Worm (Caenorhabditis elegans) whole organism, young adult: ENCODE data around the gene marb-1.

Experiments
- B0336.3 ChIP-seq: fragments of 200-800 bp; sonication (Bioruptor generic); IDR thresholded peaks from 2 replicates; pipeline ENCODE4 v1.3.6; 2022; ENCODE audit warnings: missing genetic modification characterization, missing compliant biosample characterization
- F49E8.2 ChIP-seq: sonication (generic microtip); optimal IDR thresholded peaks from 3 replicates; lab custom pipeline; 2017; ENCODE audit warnings: missing genetic modification characterization, mild to moderate bottlenecking, missing compliant biosample characterization, antibody characterized with exemption, moderate library complexity; ENCODE audit not compliant: insufficient read depth
- T07F8.4 ChIP-seq: sonication (generic microtip); optimal IDR thresholded peaks from 2 replicates; lab custom pipeline; 2016; ENCODE audit warnings: mild to moderate bottlenecking, missing genetic modification characterization, moderate library complexity, missing compliant biosample characterization
- T26A5.8 ChIP-seq: sonication (generic microtip); optimal IDR thresholded peaks from 2 replicates; lab custom pipeline; 2016; ENCODE audit warnings: missing genetic modification characterization, missing compliant biosample characterization
- bed-1 ChIP-seq: fragments of 200-800 bp; sonication (Bioruptor generic); IDR thresholded peaks from 2 replicates; pipeline ENCODE4 v1.3.6; 2022; ENCODE audit warnings: missing genetic modification reagents, missing genetic modification characterization, missing compliant biosample characterization
- ccch-3 ChIP-seq: fragments of 200-800 bp; sonication (Bioruptor generic); optimal IDR thresholded peaks from 2 replicates; lab custom pipeline; 2018; ENCODE audit warnings: mild to moderate bottlenecking, missing genetic modification characterization, missing compliant biosample characterization
- cebp-2 ChIP-seq: fragments of 200-800 bp; sonication (Bioruptor generic); IDR thresholded peaks from 2 replicates; pipeline ENCODE4 v1.3.6; 2022; ENCODE audit warnings: missing genetic modification characterization, missing compliant biosample characterization
- egl-44 ChIP-seq: fragments of 200-800 bp; sonication (Bioruptor generic); IDR thresholded peaks from 2 replicates; pipeline ENCODE4 v1.3.6; 2022; ENCODE audit warnings: missing genetic modification reagents, missing genetic modification characterization, missing compliant biosample characterization
- him-1 ChIP-seq: sonication (generic microtip); optimal IDR thresholded peaks from 2 replicates; lab custom pipeline; 2016; ENCODE audit warnings: missing genotype, missing genetic modification reagents, missing genetic modification characterization, missing compliant biosample characterization
- pha-4 ChIP-seq: fragments of 150-350 bp; sonication (generic microtip); optimal IDR thresholded peaks from 2 replicates; lab custom pipeline; 2014; ENCODE audit warnings: missing biosample characterization, missing genetic modification reagents, missing genetic modification characterization
- snpc-1.1 ChIP-seq: sonication (generic microtip); optimal IDR thresholded peaks from 2 replicates; lab custom pipeline; 2017; ENCODE audit warnings: missing genetic modification characterization, mild to moderate bottlenecking, missing compliant biosample characterization, antibody characterized with exemption, moderate library complexity, missing genotype, missing genetic modification reagents; ENCODE audit not compliant: insufficient read depth
- tlf-1 ChIP-seq: fragments of 200-800 bp; sonication (Bioruptor generic); optimal IDR thresholded peaks from 2 replicates; lab custom pipeline; 2018; ENCODE audit warnings: mild to moderate bottlenecking, missing genetic modification characterization, missing compliant biosample characterization
- unc-130 ChIP-seq: sonication (generic microtip); optimal IDR thresholded peaks from 2 replicates; lab custom pipeline; 2016; ENCODE audit warnings: missing genetic modification reagents, missing genetic modification characterization, missing compliant biosample characterization

ce11 chrIV:12211292-12211691 is 2.5 kb upstream of the marb-1 start:
- TF ChIP-seq bed-1 (GFP tag; lab: Robert Waterston, UW) (no peak), pha-4 (tag; lab: Kevin White, UChicago) (no peak), B0336.3 (no peak), F49E8.2 (tag; lab: Kevin White, UChicago) (no peak), ccch-3 (no peak), egl-44 (GFP tag; lab: Robert Waterston, UW) (no peak), him-1 (no peak), tlf-1 (GFP tag; lab: Kevin White, UChicago) (no peak), T26A5.8 (no peak), unc-130 (GFP tag; lab: Kevin White, UChicago) (no peak), snpc-1.1 (no peak), T07F8.4 (tag; lab: Kevin White, UChicago) (no peak), cebp-2 (GFP tag; lab: Robert Waterston, UW) (no peak)
